Worm (Caenorhabditis elegans) whole organism, L4 larva: ENCODE results near the gene clic-1.

Experiments
- D1046.2 ChIP-seq: fragments of 200-800 bp; sonication (Bioruptor generic); IDR thresholded peaks from 2 replicates; pipeline ENCODE4 v1.3.6; 2022; ENCODE audit warnings: missing genetic modification characterization, missing compliant biosample characterization
- F44E2.7 ChIP-seq: fragments of 200-800 bp; sonication (Bioruptor generic); IDR thresholded peaks from 2 replicates; pipeline ENCODE4 v2.1.2; 2022; ENCODE audit warnings: missing genetic modification characterization, missing compliant biosample characterization
- T26A8.4 ChIP-seq: fragments of 200-800 bp; sonication (Bioruptor generic); IDR thresholded peaks from 2 replicates; pipeline ENCODE4 v1.3.6; 2022; ENCODE audit warnings: missing genetic modification characterization, missing compliant biosample characterization
- ZK337.2 ChIP-seq: fragments of 200-800 bp; sonication (Bioruptor generic); IDR thresholded peaks from 2 replicates; pipeline ENCODE4 v1.3.6; 2022; ENCODE audit warnings: missing genetic modification reagents, missing genetic modification characterization, missing compliant biosample characterization
- aha-1 ChIP-seq: fragments of 150-350 bp; peaks from one replicate; lab custom pipeline; 2014; ENCODE audit warnings: missing biosample characterization, missing genetic modification characterization
- ama-1 ChIP-seq: fragments of 150-350 bp; optimal IDR thresholded peaks from 2 replicates; lab custom pipeline; 2014; ENCODE audit warnings: inconsistent platforms, mixed read lengths
- ceh-32 ChIP-seq: sonication (generic microtip); optimal IDR thresholded peaks from 2 replicates; lab custom pipeline; 2016; ENCODE audit warnings: mild to moderate bottlenecking, missing genetic modification characterization, missing compliant biosample characterization; ENCODE audit not compliant: poor library complexity
- ceh-62 ChIP-seq: sonication (generic microtip); optimal IDR thresholded peaks from 2 replicates; lab custom pipeline; 2017; ENCODE audit warnings: missing biosample characterization, missing genetic modification characterization
- ctbp-1 ChIP-seq: fragments of 200-800 bp; sonication (Bioruptor generic); IDR thresholded peaks from 2 replicates; pipeline ENCODE4 v1.3.6; 2022; ENCODE audit warnings: missing genetic modification reagents, missing genetic modification characterization, missing compliant biosample characterization
- daf-12 ChIP-seq: fragments of 150-350 bp; optimal IDR thresholded peaks from 2 replicates; lab custom pipeline; 2014; ENCODE audit warnings: missing biosample characterization, missing genetic modification reagents, missing genetic modification characterization
- egl-27 ChIP-seq: sonication (generic microtip); optimal IDR thresholded peaks from 3 replicates; lab custom pipeline; 2017; ENCODE audit warnings: missing biosample characterization, missing genetic modification reagents, missing genetic modification characterization
- gei-8 ChIP-seq: fragments of 200-800 bp; sonication (Bioruptor generic); optimal IDR thresholded peaks from 2 replicates; lab custom pipeline; 2018; ENCODE audit warnings: mild to moderate bottlenecking, missing genetic modification characterization, missing compliant biosample characterization
- hlh-30 ChIP-seq: sonication (generic microtip); optimal IDR thresholded peaks from 2 replicates; lab custom pipeline; 2017; ENCODE audit warnings: antibody characterized with exemption, mild to moderate bottlenecking, missing genetic modification characterization, missing compliant biosample characterization; ENCODE audit not compliant: insufficient read depth
- hmg-1.1 ChIP-seq: fragments of 200-800 bp; sonication (Bioruptor generic); IDR thresholded peaks from 2 replicates; pipeline ENCODE4 v1.3.6; 2022; ENCODE audit warnings: missing genetic modification reagents, missing genetic modification characterization, missing compliant biosample characterization
- lin-13 ChIP-seq: fragments of 150-350 bp; optimal IDR thresholded peaks from 2 replicates; lab custom pipeline; 2014; ENCODE audit warnings: missing biosample characterization, missing genetic modification reagents, missing genetic modification characterization
- lin-15B ChIP-seq: fragments of 150-350 bp; sonication (generic microtip); optimal IDR thresholded peaks from 3 replicates; lab custom pipeline; 2014; ENCODE audit warnings: missing biosample characterization, missing genetic modification characterization
- lin-38 ChIP-seq: fragments of 200-800 bp; sonication (Bioruptor generic); IDR thresholded peaks from 2 replicates; pipeline ENCODE4 v1.3.6; 2022; ENCODE audit warnings: missing genetic modification reagents, missing genetic modification characterization, missing compliant biosample characterization
- madf-5 ChIP-seq, 2 experiments: fragments of 200-800 bp; sonication (Bioruptor generic); IDR thresholded peaks; 2 replicates each; pipeline ENCODE4 v1.3.6; 2022; ENCODE audit warnings: missing compliant biosample characterization in 2 of 2, missing genetic modification characterization in 2 of 2
- mdl-1 ChIP-seq, 2 experiments: fragments of 150-350 bp in 1 of 2; sonication (generic microtip) in 1 of 2; optimal IDR thresholded peaks; 2 replicates each; lab custom pipeline; 2014 to 2017; ENCODE audit warnings: missing biosample characterization in 2 of 2, missing genetic modification characterization in 2 of 2
- mdt-29 ChIP-seq: fragments of 200-800 bp; sonication (Bioruptor generic); IDR thresholded peaks from 2 replicates; pipeline ENCODE4 v1.3.6; 2022; ENCODE audit warnings: missing genetic modification reagents, missing genetic modification characterization, missing compliant biosample characterization
- mep-1 ChIP-seq: fragments of 150-350 bp; sonication (generic microtip); optimal IDR thresholded peaks from 3 replicates; lab custom pipeline; 2014; ENCODE audit warnings: missing biosample characterization, missing genetic modification characterization
- mes-2 ChIP-seq: sonication (generic microtip); optimal IDR thresholded peaks from 2 replicates; lab custom pipeline; 2016; ENCODE audit warnings: missing genotype, mild to moderate bottlenecking, missing genetic modification characterization, missing compliant biosample characterization; ENCODE audit not compliant: poor library complexity, severe bottlenecking
- mxl-3 ChIP-seq: fragments of 200-800 bp; sonication (Bioruptor generic); optimal IDR thresholded peaks from 2 replicates; lab custom pipeline; 2018; ENCODE audit warnings: mild to moderate bottlenecking, missing genetic modification characterization, missing compliant biosample characterization
- nhr-10 ChIP-seq: fragments of 150-350 bp; optimal IDR thresholded peaks from 2 replicates; lab custom pipeline; 2014; ENCODE audit warnings: missing biosample characterization, missing genetic modification characterization
- nhr-102 ChIP-seq: sonication (generic microtip); optimal IDR thresholded peaks from 2 replicates; lab custom pipeline; 2016; ENCODE audit warnings: mild to moderate bottlenecking, missing genetic modification characterization, moderate library complexity, missing compliant biosample characterization
- nhr-25 ChIP-seq: sonication (generic microtip); optimal IDR thresholded peaks from 2 replicates; lab custom pipeline; 2017; ENCODE audit warnings: missing genetic modification characterization, mild to moderate bottlenecking, missing compliant biosample characterization, antibody characterized with exemption, moderate library complexity, borderline replicate concordance; ENCODE audit not compliant: insufficient read depth
- nhr-28 ChIP-seq: fragments of 150-350 bp; optimal IDR thresholded peaks from 2 replicates; lab custom pipeline; 2014; ENCODE audit warnings: missing biosample characterization, missing genetic modification characterization
- nhr-41 ChIP-seq: fragments of 200-800 bp; sonication (Bioruptor generic); IDR thresholded peaks from 2 replicates; pipeline ENCODE4 v1.3.6; 2022; ENCODE audit warnings: missing genetic modification reagents, missing genetic modification characterization, missing compliant biosample characterization
- pha-4 ChIP-seq, 2 experiments: fragments of 150-350 bp in 1 of 2; fragments of 200-800 bp in 1 of 2; sonication (Bioruptor generic) in 1 of 2; IDR thresholded peaks in 1 of 2; optimal IDR thresholded peaks in 1 of 2; 2 replicates each; pipeline versions ENCODE4 v1.3.6 to Lab custom; 2014 to 2022; ENCODE audit warnings: missing genetic modification characterization in 2 of 2, missing genetic modification reagents in 2 of 2, missing biosample characterization in 1 of 2, missing compliant biosample characterization in 1 of 2
- pqm-1 ChIP-seq: sonication (generic microtip); optimal IDR thresholded peaks from 2 replicates; lab custom pipeline; 2017; ENCODE audit warnings: missing biosample characterization, missing genetic modification characterization
- sdz-12 ChIP-seq: fragments of 200-800 bp; sonication (Bioruptor generic); optimal IDR thresholded peaks from 2 replicates; lab custom pipeline; 2018; ENCODE audit warnings: mild to moderate bottlenecking, missing genetic modification characterization, missing compliant biosample characterization
- skn-1 ChIP-seq: fragments of 150-350 bp; optimal IDR thresholded peaks from 2 replicates; lab custom pipeline; 2014; ENCODE audit warnings: missing biosample characterization, missing genetic modification characterization
- tag-97 ChIP-seq: fragments of 200-800 bp; sonication (Bioruptor generic); IDR thresholded peaks from 2 replicates; pipeline ENCODE4 v1.3.6; 2022; ENCODE audit warnings: missing genetic modification characterization, missing compliant biosample characterization
- tra-1 ChIP-seq: fragments of 200-800 bp; sonication (Bioruptor generic); IDR thresholded peaks from 2 replicates; pipeline ENCODE4 v1.3.6; 2022; ENCODE audit warnings: missing genetic modification reagents, missing genetic modification characterization, missing compliant biosample characterization
- unc-62 ChIP-seq, 3 experiments: fragments of 150-350 bp in 1 of 3; sonication (generic microtip); optimal IDR thresholded peaks in 2 of 3; peaks in 1 of 3; 1 replicate in 1 of 3; 2 replicates in 2 of 3; lab custom pipeline; 2014 to 2017; ENCODE audit warnings: missing biosample characterization in 3 of 3, missing genetic modification characterization in 3 of 3, missing genetic modification reagents in 3 of 3, missing genotype in 1 of 3

clic-1 gene

DNA sequence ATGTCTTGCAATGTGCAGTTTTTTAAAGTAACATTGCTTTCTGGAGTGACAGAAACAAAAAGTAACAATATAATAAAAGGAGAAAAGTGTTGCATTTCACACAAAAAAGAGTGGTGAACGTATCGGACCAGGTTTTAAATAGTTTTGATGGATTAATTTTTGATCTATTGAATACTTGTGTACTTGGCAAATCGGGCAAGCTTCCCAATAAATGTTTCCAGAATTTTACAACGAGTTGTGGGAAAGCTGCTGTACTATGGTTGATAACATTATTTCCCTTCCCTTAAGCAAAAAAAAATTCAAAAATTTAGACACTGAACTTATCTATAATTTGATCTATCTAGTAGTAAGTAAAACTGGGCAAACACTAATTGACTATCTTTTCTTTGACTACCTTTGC, 41.3 kb downstream of the clic-1 start, which contains the start of gene C12D5.10:
Gene C12D5.10, minus strand, starts transcription at position 101 of the 400 bp plus-strand sequence.
- TF ChIP-seq mdl-1 (tag; optimal IDR thresholded peaks at IDR 0.05; lab: Kevin White, UChicago) (no peak), pqm-1 (tag; lab: Kevin White, UChicago) (no peak), nhr-41 (GFP tag; lab: Robert Waterston, UW) (no peak), gei-8 (GFP tag; lab: Kevin White, UChicago) (no peak), nhr-10 (tag; lab: Kevin White, UChicago) (no peak), D1046.2 (GFP tag; lab: Robert Waterston, UW) (no peak), mdt-29 (no peak), lin-13 (no peak), tra-1 (GFP tag; lab: Robert Waterston, UW) (no peak), ceh-62 (tag; lab: Kevin White, UChicago) (no peak), sdz-12 (GFP tag; lab: Kevin White, UChicago) (no peak)

DNA sequence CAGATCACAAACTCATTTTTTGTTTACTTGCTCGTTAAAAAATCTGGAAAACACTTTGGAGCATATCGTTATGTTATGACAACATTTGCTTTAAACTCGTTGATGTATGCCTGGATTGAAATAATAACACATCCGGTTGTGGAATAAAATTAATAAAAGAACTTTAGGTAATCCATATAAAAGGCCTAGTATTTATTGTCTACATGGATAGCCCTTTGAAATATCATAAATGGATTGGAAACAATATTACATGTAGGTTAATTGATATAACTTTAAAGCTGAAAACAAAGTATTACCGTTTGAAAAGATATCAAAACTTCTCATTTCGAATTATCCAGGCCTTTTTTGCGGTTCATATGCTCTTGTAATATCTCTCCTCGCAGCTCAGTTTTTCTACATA, 44.1 kb downstream of the clic-1 start:
- peak in 1 of 2 experiments; percentile 90 for TF ChIP-seq unc-62 (GFP tag; optimal IDR thresholded peaks at IDR 0.05 in 1 of 2; lab: Kevin White, UChicago)
- TF ChIP-seq unc-62 (tag; optimal IDR thresholded peaks at IDR 0.05; lab: Kevin White, UChicago), result no peak
- no peak for TF ChIP-seq ama-1
- TF ChIP-seq, all 104 proteins: peak for 1

DNA sequence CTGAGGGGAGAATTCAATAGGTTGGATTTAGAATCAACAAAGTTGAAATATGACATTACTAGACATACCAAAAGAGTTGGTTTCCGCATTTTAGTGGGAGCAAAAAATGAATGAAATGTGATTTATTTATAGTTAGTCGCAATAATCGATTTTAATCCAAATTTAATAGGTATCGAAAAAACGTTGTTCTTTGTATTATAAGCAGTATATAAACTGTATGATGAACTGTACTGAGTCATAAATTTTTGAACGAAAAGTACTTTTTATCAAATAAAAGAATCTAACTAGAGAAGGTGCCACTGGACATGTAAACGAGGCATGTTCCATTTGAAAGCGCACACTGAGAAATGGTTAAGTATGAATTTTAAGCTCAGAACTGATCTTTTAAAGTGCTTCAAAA, 44.8 kb downstream of the clic-1 start, which contains the start of gene C12D5.9:
Gene C12D5.9, minus strand, starts transcription at position 101 of the 400 bp plus-strand sequence.
- TF ChIP-seq ZK337.2 (no peak), ctbp-1 (no peak), aha-1 (tag; lab: Kevin White, UChicago) (no peak), D1046.2 (GFP tag; lab: Robert Waterston, UW) (no peak), daf-12 (no peak)
- TF ChIP-seq, all 104 proteins: peak for 0

DNA sequence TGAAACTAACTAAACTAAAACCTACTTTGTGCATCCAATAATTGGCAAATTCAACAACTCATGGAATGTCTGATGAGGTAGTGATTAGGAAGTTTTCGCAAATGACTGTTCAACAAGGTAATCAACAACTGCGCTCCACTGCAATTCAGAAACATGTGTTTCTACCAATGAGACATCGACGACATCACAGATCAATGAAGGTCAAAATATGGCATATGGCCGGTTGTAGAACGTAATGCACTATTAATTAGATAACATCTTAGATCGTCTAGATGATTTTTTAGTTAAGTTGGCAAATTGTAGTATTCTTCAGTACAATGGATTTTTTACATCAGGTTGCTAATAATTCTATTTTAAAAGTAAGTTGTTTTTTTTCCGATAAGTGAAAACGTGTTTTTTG, 48.5 kb downstream of the clic-1 start, which contains the start of the genes nhr-94 and nhr-152:
Gene nhr-94, minus strand, starts transcription at position 147 of the 400 bp plus-strand sequence.
Gene nhr-152, plus strand, starts transcription at position 162 of the 400 bp plus-strand sequence.
- TF ChIP-seq tag-97 (GFP tag; lab: Robert Waterston, UW) (no peak), aha-1 (tag; lab: Kevin White, UChicago) (peak; percentile 60), sdz-12 (GFP tag; lab: Kevin White, UChicago) (no peak), lin-15B (tag; lab: Kevin White, UChicago) (no peak), hmg-1.1 (GFP tag; lab: Robert Waterston, UW) (no peak), nhr-102 (tag; lab: Kevin White, UChicago) (no peak), skn-1 (tag; lab: Kevin White, UChicago) (no peak), T26A8.4 (GFP tag; lab: Robert Waterston, UW) (no peak), mxl-3 (GFP tag; lab: Kevin White, UChicago) (peak; percentile 59), F44E2.7 (no peak), hlh-30 (tag; lab: Kevin White, UChicago) (peak; percentile 58), lin-38 (GFP tag; lab: Robert Waterston, UW) (no peak), nhr-28 (tag; lab: Kevin White, UChicago) (peak; percentile 46), ZK337.2 (no peak), mes-2 (tag; lab: Kevin White, UChicago) (no peak), D1046.2 (GFP tag; lab: Robert Waterston, UW) (no peak), mep-1 (tag; lab: Kevin White, UChicago) (no peak), ctbp-1 (no peak), egl-27 (tag; lab: Kevin White, UChicago) (no peak), pha-4 (GFP tag; IDR thresholded peaks at IDR 0.05; lab: Robert Waterston, UW) (no peak), pha-4 (tag; optimal IDR thresholded peaks at IDR 0.05; lab: Kevin White, UChicago) (no peak), madf-5 (GFP tag; IDR thresholded peaks at IDR 0.05; lab: Robert Waterston, UW) (no peak), ceh-32 (tag; lab: Kevin White, UChicago) (no peak), nhr-25 (tag; lab: Kevin White, UChicago) (peak; percentile 0)
